Fruit fly (Drosophila melanogaster): Measurements from ENCODE around the gene cal1.

- TF ChIP-seq kay (GFP tag; ENCODE audit: borderline replicate concordance): peak; percentile 88
- TF ChIP-seq CG12768 (GFP tag; optimal IDR thresholded peaks at IDR 0.05): peak; percentile 56
- peak; percentile 39 for TF ChIP-seq CG11617 (GFP tag; optimal IDR thresholded peaks at IDR 0.05)
- TF ChIP-seq CG33017 (tag; optimal IDR thresholded peaks at IDR 0.05): peak; percentile 57
- TF ChIP-seq bab1 (GFP tag; optimal IDR thresholded peaks at IDR 0.05): peak; percentile 22
- no peak for TF ChIP-seq Hr96 (GFP tag; optimal IDR thresholded peaks at IDR 0.05)
- TF ChIP-seq Crg-1 (GFP tag; optimal IDR thresholded peaks at IDR 0.05): no peak
- peak; percentile 45 for TF ChIP-seq CG7045 (GFP tag; optimal IDR thresholded peaks at IDR 0.05)
- TF ChIP-seq pad (GFP tag; optimal IDR thresholded peaks at IDR 0.05): peak; percentile 42
- no peak for TF ChIP-seq cnc (optimal IDR thresholded peaks at IDR 0.05)
- peak; percentile 38 for TF ChIP-seq ovo (GFP tag; optimal IDR thresholded peaks at IDR 0.05)
- TF ChIP-seq cic (GFP tag; optimal IDR thresholded peaks at IDR 0.05): peak; percentile 87
Observed at dm6 chr3R:17056183-17056904, 31.7 kb upstream of the cal1 start.

Data from whole organism, adult.